Worm (Caenorhabditis elegans) whole organism, L2 larva: ENCODE results near the gene nspb-11.

Source experiments
- C34F6.9 ChIP-seq: fragments of 150-350 bp; optimal IDR thresholded peaks from 2 replicates; lab custom pipeline; 2014; ENCODE audit warnings: missing biosample characterization, missing genetic modification characterization
- F13H6.1 ChIP-seq: sonication (generic microtip); optimal IDR thresholded peaks from 2 replicates; lab custom pipeline; 2016; ENCODE audit warnings: missing genetic modification characterization, missing compliant biosample characterization
- ZK546.5 ChIP-seq: sonication (generic microtip); optimal IDR thresholded peaks from 2 replicates; lab custom pipeline; 2017; ENCODE audit warnings: missing biosample characterization, missing genetic modification characterization
- alr-1 ChIP-seq: fragments of 150-350 bp; optimal IDR thresholded peaks from 2 replicates; lab custom pipeline; 2014; ENCODE audit warnings: missing biosample characterization, missing genetic modification characterization
- aly-2 ChIP-seq: fragments of 150-350 bp; optimal IDR thresholded peaks from 2 replicates; lab custom pipeline; 2014; ENCODE audit warnings: missing biosample characterization, missing genetic modification characterization
- blmp-1 ChIP-seq: sonication (generic microtip); optimal IDR thresholded peaks from 2 replicates; lab custom pipeline; 2017; ENCODE audit warnings: missing genetic modification characterization, mild to moderate bottlenecking, missing compliant biosample characterization, antibody characterized with exemption, moderate library complexity; ENCODE audit not compliant: insufficient read depth
- ceh-16 ChIP-seq: fragments of 150-350 bp; optimal IDR thresholded peaks from 2 replicates; lab custom pipeline; 2014; ENCODE audit warnings: missing biosample characterization, missing genetic modification characterization
- crh-2 ChIP-seq: sonication (generic microtip); optimal IDR thresholded peaks from 2 replicates; lab custom pipeline; 2017; ENCODE audit warnings: missing biosample characterization, missing genetic modification characterization
- dmd-4 ChIP-seq: sonication (generic microtip); optimal IDR thresholded peaks from 2 replicates; lab custom pipeline; 2017; ENCODE audit warnings: missing biosample characterization, missing genetic modification characterization
- egl-27 ChIP-seq: sonication (generic microtip); optimal IDR thresholded peaks from 3 replicates; lab custom pipeline; 2017; ENCODE audit warnings: missing biosample characterization, missing genetic modification reagents, missing genetic modification characterization
- elt-1 ChIP-seq: fragments of 150-350 bp; optimal IDR thresholded peaks from 2 replicates; lab custom pipeline; 2014; ENCODE audit warnings: missing biosample characterization, missing genetic modification characterization
- fos-1 ChIP-seq: fragments of 150-350 bp; optimal IDR thresholded peaks from 2 replicates; lab custom pipeline; 2014; ENCODE audit warnings: missing biosample characterization, missing genetic modification characterization
- gmeb-1 ChIP-seq: fragments of 150-350 bp; optimal IDR thresholded peaks from 2 replicates; lab custom pipeline; 2014; ENCODE audit warnings: missing biosample characterization, missing genetic modification characterization
- lin-13 ChIP-seq: fragments of 150-350 bp; optimal IDR thresholded peaks from 2 replicates; lab custom pipeline; 2014; ENCODE audit warnings: missing biosample characterization, missing genetic modification reagents, missing genetic modification characterization
- lsy-2 ChIP-seq, 2 experiments: fragments of 150-350 bp in 1 of 2; sonication (generic microtip) in 1 of 2; optimal IDR thresholded peaks; 2 replicates each; lab custom pipeline; 2014 to 2017; ENCODE audit warnings: missing biosample characterization in 2 of 2, missing genetic modification characterization in 2 of 2
- mbf-1 ChIP-seq: sonication (generic microtip); optimal IDR thresholded peaks from 2 replicates; lab custom pipeline; 2017; ENCODE audit warnings: missing biosample characterization, missing genetic modification characterization
- nhr-11 ChIP-seq: fragments of 150-350 bp; optimal IDR thresholded peaks from 2 replicates; lab custom pipeline; 2014; ENCODE audit warnings: missing biosample characterization, missing genetic modification characterization
- nhr-129 ChIP-seq: fragments of 150-350 bp; optimal IDR thresholded peaks from 2 replicates; lab custom pipeline; 2014; ENCODE audit warnings: missing biosample characterization, missing genetic modification characterization
- nhr-23 ChIP-seq: fragments of 150-350 bp; optimal IDR thresholded peaks from 2 replicates; lab custom pipeline; 2014; ENCODE audit warnings: missing biosample characterization, missing genetic modification reagents, missing genetic modification characterization
- nhr-6 ChIP-seq: fragments of 150-350 bp; optimal IDR thresholded peaks from 2 replicates; lab custom pipeline; 2014; ENCODE audit warnings: missing biosample characterization, missing genetic modification characterization
- nhr-77 ChIP-seq: fragments of 150-350 bp; optimal IDR thresholded peaks from 2 replicates; lab custom pipeline; 2014; ENCODE audit warnings: missing biosample characterization, missing genetic modification characterization
- peb-1 ChIP-seq: fragments of 150-350 bp; optimal IDR thresholded peaks from 2 replicates; lab custom pipeline; 2014; ENCODE audit warnings: missing biosample characterization, missing genetic modification characterization
- sem-4 ChIP-seq: fragments of 150-350 bp; optimal IDR thresholded peaks from 2 replicates; lab custom pipeline; 2014; ENCODE audit warnings: missing biosample characterization, missing genetic modification reagents, missing genetic modification characterization
- sma-3 ChIP-seq: sonication (generic microtip); optimal IDR thresholded peaks from 2 replicates; lab custom pipeline; 2016; ENCODE audit warnings: missing genetic modification reagents, missing genetic modification characterization, missing compliant biosample characterization
- sma-9 ChIP-seq, 2 experiments: fragments of 150-350 bp in 1 of 2; sonication (generic microtip) in 1 of 2; optimal IDR thresholded peaks; 2 replicates each; lab custom pipeline; 2014 to 2016; ENCODE audit warnings: missing genetic modification characterization in 2 of 2, mild to moderate bottlenecking in 1 of 2, missing biosample characterization in 1 of 2, missing compliant biosample characterization in 1 of 2, missing genetic modification reagents in 1 of 2, moderate library complexity in 1 of 2
- snpc-4 ChIP-seq: fragments of 150-350 bp; optimal IDR thresholded peaks from 2 replicates; lab custom pipeline; 2014; ENCODE audit warnings: missing biosample characterization, missing genetic modification characterization
- unc-39 ChIP-seq: fragments of 150-350 bp; optimal IDR thresholded peaks from 2 replicates; lab custom pipeline; 2014; ENCODE audit warnings: missing biosample characterization, missing genetic modification characterization
- unc-55 ChIP-seq: fragments of 150-350 bp; sonication (generic microtip); optimal IDR thresholded peaks from 3 replicates; lab custom pipeline; 2014; ENCODE audit warnings: missing biosample characterization, missing genetic modification reagents, missing genetic modification characterization
- unc-62 ChIP-seq: fragments of 150-350 bp; optimal IDR thresholded peaks from 2 replicates; lab custom pipeline; 2014; ENCODE audit warnings: missing biosample characterization, missing genetic modification reagents, missing genetic modification characterization
- ztf-11 ChIP-seq: sonication (generic microtip); optimal IDR thresholded peaks from 2 replicates; lab custom pipeline; 2017; ENCODE audit warnings: missing biosample characterization, missing genetic modification characterization
- ztf-4 ChIP-seq: fragments of 150-350 bp; optimal IDR thresholded peaks from 2 replicates; lab custom pipeline; 2014; ENCODE audit warnings: missing biosample characterization, missing genetic modification characterization

Gene nspb-11

ce11 chrII:12944587-12945126, 37.5 kb downstream of the nspb-11 start (continued):
- peak; percentile 74 for TF ChIP-seq nhr-6 (tag; lab: Kevin White, UChicago)

- no peak for TF ChIP-seq nhr-77
- no peak for TF ChIP-seq nhr-23 (tag; lab: Kevin White, UChicago)
- no peak for TF ChIP-seq alr-1 (tag; lab: Kevin White, UChicago)
- no peak for TF ChIP-seq fos-1 (tag; lab: Kevin White, UChicago)
- no peak for TF ChIP-seq dmd-4
- no peak for TF ChIP-seq gmeb-1 (tag; lab: Kevin White, UChicago)
- no peak for TF ChIP-seq sem-4 (tag; lab: Kevin White, UChicago)
- TF ChIP-seq ztf-11 (tag; lab: Kevin White, UChicago): no peak
- no peak for TF ChIP-seq lsy-2 (tag; optimal IDR thresholded peaks at IDR 0.05; lab: Kevin White, UChicago)
- TF ChIP-seq mbf-1 (tag; lab: Kevin White, UChicago): no peak
- TF ChIP-seq unc-62 (GFP tag; lab: Kevin White, UChicago): no peak
- no peak for TF ChIP-seq blmp-1
- TF ChIP-seq nhr-6 (tag; lab: Kevin White, UChicago): no peak
- no peak for TF ChIP-seq ztf-4 (tag; lab: Kevin White, UChicago)
These were observed 41.0 kb downstream of the nspb-11 start, which contains the start of gene F58G1.7 for ce11 chrII:12948158-12948557. Gene F58G1.7 (minus strand): TSS chrII:12948258.

- peak; percentile 59 for TF ChIP-seq sma-9 (GFP tag; optimal IDR thresholded peaks at IDR 0.05; lab: Kevin White, UChicago)
- no peak for TF ChIP-seq sma-9 (tag; optimal IDR thresholded peaks at IDR 0.05; lab: Kevin White, UChicago)
- peak; percentile 31 for TF ChIP-seq fos-1 (tag; lab: Kevin White, UChicago)
- no peak for TF ChIP-seq ceh-16
- TF ChIP-seq nhr-11 (tag; lab: Kevin White, UChicago): no peak
- no peak for TF ChIP-seq unc-39 (tag; lab: Kevin White, UChicago)
- peak; percentile 30 for TF ChIP-seq crh-2 (tag; lab: Kevin White, UChicago)
- TF ChIP-seq C34F6.9 (tag; lab: Kevin White, UChicago): peak; percentile 70
- TF ChIP-seq unc-55: peak; percentile 54
- TF ChIP-seq nhr-129 (tag; lab: Kevin White, UChicago): peak; percentile 63
- TF ChIP-seq lin-13 (GFP tag; lab: Kevin White, UChicago): peak; percentile 11
- TF ChIP-seq nhr-23 (tag; lab: Kevin White, UChicago): no peak
- peak in 1 of 2 experiments; percentile 49 for TF ChIP-seq lsy-2 (tag; optimal IDR thresholded peaks at IDR 0.05; lab: Kevin White, UChicago)
- peak; percentile 76 for TF ChIP-seq snpc-4
- peak; percentile 3 for TF ChIP-seq F13H6.1 (tag; lab: Kevin White, UChicago)
- peak; percentile 3 for TF ChIP-seq gmeb-1 (tag; lab: Kevin White, UChicago)
- no peak for TF ChIP-seq peb-1 (tag; lab: Kevin White, UChicago)
- no peak for TF ChIP-seq egl-27 (tag; lab: Kevin White, UChicago)
- TF ChIP-seq sma-3 (GFP tag; lab: Kevin White, UChicago): peak; percentile 10
These were observed 46.1 kb downstream of the nspb-11 start for ce11 chrII:12953297-12953696.

- TF ChIP-seq elt-1 (tag; lab: Kevin White, UChicago) (no peak), sma-3 (GFP tag; lab: Kevin White, UChicago) (no peak), ZK546.5 (no peak), nhr-6 (tag; lab: Kevin White, UChicago) (no peak), unc-39 (tag; lab: Kevin White, UChicago) (no peak), crh-2 (tag; lab: Kevin White, UChicago) (no peak), peb-1 (tag; lab: Kevin White, UChicago) (no peak), alr-1 (tag; lab: Kevin White, UChicago) (no peak), F13H6.1 (tag; lab: Kevin White, UChicago) (no peak), nhr-77 (no peak), sem-4 (tag; lab: Kevin White, UChicago) (no peak), nhr-11 (tag; lab: Kevin White, UChicago) (no peak), fos-1 (tag; lab: Kevin White, UChicago) (no peak), aly-2 (tag; lab: Kevin White, UChicago) (no peak)
These were observed 47.5 kb downstream of the nspb-11 start, which contains the start of the genes Y38F1A.1 and Y38F1A.2 for ce11 chrII:12954670-12955069. Gene Y38F1A.1 (minus strand): TSS chrII:12954770. Gene Y38F1A.2 (plus strand): TSS chrII:12954958.
